Worm (Caenorhabditis elegans) whole organism, late embryonic: ENCODE data around the gene rpl-22.

Source experiments
- C08G9.2 ChIP-seq: sonication (generic microtip); optimal IDR thresholded peaks from 2 replicates; lab custom pipeline; 2016; ENCODE audit warnings: mild to moderate bottlenecking, missing genetic modification characterization, moderate library complexity, missing compliant biosample characterization
- F13H6.1 ChIP-seq: sonication (generic microtip); optimal IDR thresholded peaks from 2 replicates; lab custom pipeline; 2016; ENCODE audit warnings: missing genetic modification characterization, missing compliant biosample characterization
- Y22D7AL.16 ChIP-seq: sonication (generic microtip); optimal IDR thresholded peaks from 2 replicates; lab custom pipeline; 2016; ENCODE audit warnings: missing genetic modification characterization, missing compliant biosample characterization
- ama-1 ChIP-seq: fragments of 150-350 bp; optimal IDR thresholded peaks from 2 replicates; lab custom pipeline; 2014
- ceh-14 ChIP-seq: sonication (generic microtip); optimal IDR thresholded peaks from 2 replicates; lab custom pipeline; 2016; ENCODE audit warnings: missing genotype, missing genetic modification characterization, missing compliant biosample characterization
- ceh-18 ChIP-seq: sonication (generic microtip); optimal IDR thresholded peaks from 2 replicates; lab custom pipeline; 2016; ENCODE audit warnings: missing genetic modification characterization, missing compliant biosample characterization
- ceh-22 ChIP-seq: sonication (generic microtip); optimal IDR thresholded peaks from 2 replicates; lab custom pipeline; 2017; ENCODE audit warnings: missing biosample characterization, missing genetic modification characterization
- ceh-24 ChIP-seq: sonication (generic microtip); optimal IDR thresholded peaks from 2 replicates; lab custom pipeline; 2016; ENCODE audit warnings: mild to moderate bottlenecking, missing genetic modification characterization, missing compliant biosample characterization
- ceh-30 ChIP-seq: fragments of 150-350 bp; optimal IDR thresholded peaks from 2 replicates; lab custom pipeline; 2014; ENCODE audit warnings: missing biosample characterization, missing genetic modification characterization
- ceh-31 ChIP-seq: sonication (generic microtip); optimal IDR thresholded peaks from 2 replicates; lab custom pipeline; 2016; ENCODE audit warnings: missing genetic modification characterization, missing compliant biosample characterization
- ceh-34 ChIP-seq: sonication (generic microtip); optimal IDR thresholded peaks from 2 replicates; lab custom pipeline; 2016; ENCODE audit warnings: mild to moderate bottlenecking, missing genetic modification characterization, missing compliant biosample characterization
- ceh-45 ChIP-seq: fragments of 200-800 bp; sonication (Bioruptor generic); IDR thresholded peaks from 2 replicates; pipeline ENCODE4 v1.3.6; 2022; ENCODE audit warnings: missing genetic modification reagents, missing genetic modification characterization, missing compliant biosample characterization
- ceh-6 ChIP-seq: fragments of 200-800 bp; sonication (Bioruptor generic); optimal IDR thresholded peaks from 2 replicates; lab custom pipeline; 2018; ENCODE audit warnings: mild to moderate bottlenecking, missing genetic modification characterization, missing compliant biosample characterization
- che-1 ChIP-seq: sonication (generic microtip); optimal IDR thresholded peaks from 2 replicates; lab custom pipeline; 2016; ENCODE audit warnings: mild to moderate bottlenecking, missing genetic modification characterization, missing compliant biosample characterization
- dve-1 ChIP-seq: sonication (generic microtip); optimal IDR thresholded peaks from 2 replicates; lab custom pipeline; 2017; ENCODE audit warnings: antibody characterized with exemption, mild to moderate bottlenecking, missing genetic modification characterization, missing compliant biosample characterization
- elt-2 ChIP-seq: sonication (generic microtip); optimal IDR thresholded peaks from 2 replicates; lab custom pipeline; 2016; ENCODE audit warnings: missing genetic modification reagents, missing genetic modification characterization, missing compliant biosample characterization
- elt-4 ChIP-seq: sonication (generic microtip); optimal IDR thresholded peaks from 2 replicates; lab custom pipeline; 2016; ENCODE audit warnings: missing genetic modification characterization, missing compliant biosample characterization
- eyg-1 ChIP-seq: sonication (generic microtip); optimal IDR thresholded peaks from 2 replicates; lab custom pipeline; 2016; ENCODE audit warnings: missing genotype, missing genetic modification characterization, missing compliant biosample characterization
- fax-1 ChIP-seq: sonication (generic microtip); optimal IDR thresholded peaks from 2 replicates; lab custom pipeline; 2016; ENCODE audit warnings: missing genotype, missing genetic modification characterization, missing compliant biosample characterization
- fkh-10 ChIP-seq: fragments of 150-350 bp; optimal IDR thresholded peaks from 2 replicates; lab custom pipeline; 2014; ENCODE audit warnings: missing biosample characterization, missing genetic modification reagents, missing genetic modification characterization
- fkh-6 ChIP-seq: sonication (generic microtip); optimal IDR thresholded peaks from 2 replicates; lab custom pipeline; 2016; ENCODE audit warnings: missing genetic modification characterization, missing compliant biosample characterization
- gmeb-2 ChIP-seq: sonication (generic microtip); optimal IDR thresholded peaks from 2 replicates; lab custom pipeline; 2016; ENCODE audit warnings: missing genetic modification characterization, inconsistent platforms, missing compliant biosample characterization
- hlh-15 ChIP-seq: sonication (generic microtip); optimal IDR thresholded peaks from 2 replicates; lab custom pipeline; 2016; ENCODE audit warnings: missing genetic modification characterization, missing compliant biosample characterization
- hlh-30 ChIP-seq: sonication (generic microtip); optimal IDR thresholded peaks from 2 replicates; lab custom pipeline; 2017; ENCODE audit warnings: antibody characterized with exemption, missing genetic modification characterization, missing compliant biosample characterization; ENCODE audit not compliant: insufficient read depth
- hlh-6 ChIP-seq: sonication (generic microtip); optimal IDR thresholded peaks from 2 replicates; lab custom pipeline; 2016; ENCODE audit warnings: missing genotype, missing genetic modification characterization, missing compliant biosample characterization
- hlh-8 ChIP-seq: sonication (generic microtip); optimal IDR thresholded peaks from 2 replicates; lab custom pipeline; 2016; ENCODE audit warnings: missing genotype, missing genetic modification characterization, missing compliant biosample characterization
- lin-11 ChIP-seq: fragments of 200-800 bp; sonication (Bioruptor generic); optimal IDR thresholded peaks from 2 replicates; lab custom pipeline; 2018; ENCODE audit warnings: mild to moderate bottlenecking, missing genetic modification characterization, missing compliant biosample characterization
- madf-2 ChIP-seq: sonication (generic microtip); optimal IDR thresholded peaks from 2 replicates; lab custom pipeline; 2017; ENCODE audit warnings: missing genetic modification characterization, missing compliant biosample characterization
- npax-4 ChIP-seq: sonication (generic microtip); optimal IDR thresholded peaks from 2 replicates; lab custom pipeline; 2016; ENCODE audit warnings: missing genetic modification characterization, missing compliant biosample characterization
- odd-2 ChIP-seq: sonication (generic microtip); optimal IDR thresholded peaks from 2 replicates; lab custom pipeline; 2017; ENCODE audit warnings: antibody characterized with exemption, mild to moderate bottlenecking, missing genetic modification characterization, missing compliant biosample characterization
- pag-3 ChIP-seq: sonication (generic microtip); optimal IDR thresholded peaks from 2 replicates; lab custom pipeline; 2016; ENCODE audit warnings: missing compliant biosample characterization, missing genetic modification characterization, borderline replicate concordance
- pax-1 ChIP-seq: fragments of 150-350 bp; optimal IDR thresholded peaks from 2 replicates; lab custom pipeline; 2014; ENCODE audit warnings: missing biosample characterization, missing genetic modification characterization
- pqm-1 ChIP-seq: sonication (generic microtip); optimal IDR thresholded peaks from 2 replicates; lab custom pipeline; 2016; ENCODE audit warnings: missing genetic modification characterization, missing compliant biosample characterization
- pros-1 ChIP-seq: fragments of 150-350 bp; optimal IDR thresholded peaks from 2 replicates; lab custom pipeline; 2014; ENCODE audit warnings: missing biosample characterization, missing genetic modification reagents, missing genetic modification characterization
- ref-2 ChIP-seq: sonication (generic microtip); optimal IDR thresholded peaks from 2 replicates; lab custom pipeline; 2016; ENCODE audit warnings: missing genetic modification characterization, missing compliant biosample characterization
- sdc-2 ChIP-seq: sonication (generic microtip); optimal IDR thresholded peaks from 2 replicates; lab custom pipeline; 2016; ENCODE audit warnings: missing genotype, missing genetic modification characterization, missing compliant biosample characterization
- sox-2 ChIP-seq: fragments of 200-800 bp; sonication (Bioruptor generic); IDR thresholded peaks from 2 replicates; pipeline ENCODE4 v1.3.6; 2022; ENCODE audit warnings: missing genetic modification reagents, missing genetic modification characterization, missing compliant biosample characterization
- sox-4 ChIP-seq: sonication (generic microtip); optimal IDR thresholded peaks from 2 replicates; lab custom pipeline; 2017; ENCODE audit warnings: mild to moderate bottlenecking, missing genetic modification characterization, inconsistent platforms, missing compliant biosample characterization
- tbx-2 ChIP-seq: sonication (generic microtip); optimal IDR thresholded peaks from 2 replicates; lab custom pipeline; 2016; ENCODE audit warnings: missing genetic modification characterization, missing compliant biosample characterization
- tbx-7 ChIP-seq: sonication (generic microtip); optimal IDR thresholded peaks from 2 replicates; lab custom pipeline; 2016; ENCODE audit warnings: missing genotype, missing genetic modification characterization, missing compliant biosample characterization
- unc-42 ChIP-seq: sonication (generic microtip); optimal IDR thresholded peaks from 2 replicates; lab custom pipeline; 2016; ENCODE audit warnings: missing genotype, missing genetic modification characterization, missing compliant biosample characterization
- ztf-16 ChIP-seq: sonication (generic microtip); optimal IDR thresholded peaks from 2 replicates; lab custom pipeline; 2017; ENCODE audit warnings: missing genetic modification characterization, missing compliant biosample characterization

The rpl-22 gene

DNA sequence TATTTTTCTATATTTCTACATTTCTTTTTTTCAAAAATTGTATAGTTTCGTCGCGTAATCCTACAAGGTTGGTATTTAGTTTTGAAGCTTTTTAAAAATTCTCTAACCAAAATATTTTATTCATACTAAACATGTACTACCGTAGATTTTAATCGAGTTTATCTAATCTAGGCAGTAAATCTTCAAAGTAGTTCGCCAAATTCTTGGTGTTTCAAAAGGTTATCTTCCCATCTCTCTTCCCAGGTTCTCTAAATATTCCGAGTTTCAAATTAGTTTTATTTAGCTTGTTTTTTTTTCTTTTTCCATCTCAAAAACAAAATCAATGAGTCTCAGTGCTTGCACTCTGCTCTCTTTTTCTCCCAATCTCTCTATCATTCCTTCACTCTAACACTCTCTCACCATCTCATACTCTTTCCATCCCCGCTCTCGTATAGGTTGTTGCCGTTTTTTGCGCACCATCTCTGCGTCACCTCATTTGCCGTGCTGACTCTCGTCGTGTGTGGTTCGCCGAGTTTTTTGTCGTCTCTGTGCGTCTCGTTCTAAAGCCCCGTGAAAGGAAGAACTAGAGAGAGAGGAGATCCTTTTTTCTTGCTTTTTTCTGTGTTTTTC is 38.3 kb upstream of the rpl-22 start (continued):
- TF ChIP-seq fax-1 (no peak), sox-4 (tag; lab: Kevin White, UChicago) (peak; percentile 47), fkh-6 (no peak), hlh-6 (tag; lab: Kevin White, UChicago) (peak; percentile 16), unc-42 (tag; lab: Kevin White, UChicago) (peak; percentile 80), tbx-7 (no peak), odd-2 (no peak), elt-4 (tag; lab: Kevin White, UChicago) (no peak), pax-1 (tag; lab: Kevin White, UChicago) (no peak), pqm-1 (tag; lab: Kevin White, UChicago) (no peak), ceh-31 (tag; lab: Kevin White, UChicago) (peak; percentile 79), ceh-30 (tag; lab: Kevin White, UChicago) (no peak), ceh-18 (tag; lab: Kevin White, UChicago) (peak; percentile 47), Y22D7AL.16 (tag; lab: Kevin White, UChicago) (no peak), C08G9.2 (tag; lab: Kevin White, UChicago) (peak; percentile 24), sdc-2 (tag; lab: Kevin White, UChicago) (no peak), ceh-14 (peak; percentile 31), tbx-2 (tag; lab: Kevin White, UChicago) (peak; percentile 54), ceh-45 (no peak), ceh-34 (tag; lab: Kevin White, UChicago) (peak; percentile 27), ceh-24 (tag; lab: Kevin White, UChicago) (no peak), ztf-16 (tag; lab: Kevin White, UChicago) (no peak), F13H6.1 (peak; percentile 25), dve-1 (tag; lab: Kevin White, UChicago) (no peak), sox-2 (GFP tag; lab: Robert Waterston, UW) (no peak), ref-2 (tag; lab: Kevin White, UChicago) (no peak), pag-3 (no peak), hlh-8 (tag; lab: Kevin White, UChicago) (no peak), eyg-1 (tag; lab: Kevin White, UChicago) (no peak)

DNA sequence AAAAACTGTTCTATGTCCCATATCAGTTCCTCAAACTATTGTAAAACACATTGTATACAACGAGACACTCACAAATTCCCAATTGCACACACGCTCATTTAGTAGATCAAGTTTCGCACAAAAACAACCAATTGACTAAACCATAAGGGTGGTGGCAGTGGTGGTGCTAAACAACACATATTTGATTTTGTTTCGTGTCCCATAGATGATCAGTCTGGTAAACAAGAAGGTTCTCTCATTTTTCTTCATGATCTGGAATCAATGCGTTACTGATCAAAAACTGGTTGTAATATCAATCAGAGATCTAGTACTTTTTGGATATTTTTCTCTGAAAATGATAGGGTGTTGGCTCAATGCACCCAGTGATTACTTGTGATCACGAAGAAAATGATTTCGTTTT is 36.8 kb upstream of the rpl-22 start:
- TF ChIP-seq ceh-30 (tag; lab: Kevin White, UChicago), result no peak
- no peak for TF ChIP-seq ceh-6
- TF ChIP-seq, all 69 proteins: peak for 0

DNA sequence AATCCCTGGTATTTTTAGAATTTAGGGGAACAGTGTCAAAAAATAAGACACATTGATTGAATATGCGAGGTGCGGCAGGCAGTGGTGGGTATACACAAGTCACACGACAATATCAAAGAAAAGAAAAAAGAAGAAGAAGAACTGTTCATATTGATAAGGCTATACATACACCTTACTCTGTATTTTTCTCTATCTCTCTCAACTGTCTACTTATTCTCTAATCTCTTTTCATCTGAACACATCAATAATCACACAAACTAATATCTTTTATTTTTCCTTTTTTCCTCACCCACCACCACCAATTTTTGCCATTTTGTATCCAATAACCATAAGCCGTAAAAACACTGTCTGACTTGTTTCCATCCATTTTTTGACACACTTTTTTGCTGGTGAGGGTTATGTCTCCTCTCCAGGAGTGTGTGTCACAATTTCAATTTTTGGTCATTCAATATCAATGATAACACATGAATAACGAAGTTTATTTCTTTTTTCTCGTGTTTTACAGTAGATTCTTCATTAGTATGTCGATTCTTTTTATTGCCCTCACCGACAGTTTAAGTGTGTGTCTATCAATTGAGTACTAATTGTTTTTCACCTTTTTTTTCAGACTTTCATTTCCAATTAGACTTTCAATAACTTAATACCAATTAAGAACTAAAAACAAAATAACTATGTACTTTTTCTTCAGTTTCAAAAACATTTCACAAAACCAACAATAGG is 35.9 kb upstream of the rpl-22 start:
- TF ChIP-seq elt-2 (tag; lab: Kevin White, UChicago), result peak; percentile 93
- no peak for TF ChIP-seq tbx-2 (tag; lab: Kevin White, UChicago)

DNA sequence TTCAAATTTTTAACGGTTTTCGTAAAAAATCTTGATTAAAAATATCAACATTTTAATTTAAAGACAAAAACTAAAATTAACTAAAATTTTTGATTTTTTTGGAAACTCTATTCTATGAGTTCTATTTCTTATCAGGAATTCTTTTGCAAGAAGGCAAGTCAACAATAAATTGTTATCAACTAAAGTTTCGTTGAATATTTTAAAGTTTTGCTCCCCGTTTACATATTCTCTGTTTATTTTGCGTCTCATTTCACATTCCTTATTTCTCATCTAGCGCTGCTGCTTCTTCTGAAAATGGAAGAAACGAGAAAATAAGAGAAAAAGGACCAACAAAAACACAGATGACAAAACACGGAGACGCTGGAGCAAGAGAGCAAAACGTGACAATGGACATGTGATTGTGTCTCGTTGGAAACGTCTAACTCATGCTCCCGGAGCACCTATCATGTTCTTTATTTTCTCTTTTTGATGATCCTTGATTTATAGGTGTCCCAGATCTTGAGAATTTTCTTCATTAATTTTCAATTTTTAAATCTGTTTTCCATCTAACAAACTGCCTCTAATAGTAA is 34.8 kb upstream of the rpl-22 start:
- TF ChIP-seq elt-2 (tag; lab: Kevin White, UChicago), result peak; percentile 74
- TF ChIP-seq hlh-30 (tag; lab: Kevin White, UChicago), result no peak
- TF ChIP-seq, all 69 proteins: peak for 1

DNA sequence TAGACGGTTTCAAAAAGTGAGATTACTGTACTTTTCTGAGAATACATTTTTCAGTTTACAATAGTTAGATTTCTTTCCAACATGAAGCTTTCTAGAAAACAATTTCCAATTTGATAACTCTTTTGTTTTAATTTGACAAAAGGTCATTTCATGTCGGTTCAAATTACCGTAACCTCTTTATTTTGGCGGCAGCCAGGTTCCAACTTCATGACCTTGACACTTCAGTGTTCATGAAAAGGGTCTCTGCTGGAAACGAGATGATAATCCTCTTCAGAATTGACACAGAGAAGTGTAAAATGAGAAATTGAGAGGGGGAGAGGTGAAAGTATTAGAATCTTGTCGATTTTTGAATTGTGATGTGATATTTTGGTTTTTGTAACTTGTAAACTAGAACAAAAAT is 33.9 kb upstream of the rpl-22 start:
- TF ChIP-seq lin-11 (tag; lab: Kevin White, UChicago) (no peak), npax-4 (tag; lab: Kevin White, UChicago) (no peak), hlh-15 (tag; lab: Kevin White, UChicago) (no peak), fkh-10 (GFP tag; lab: Kevin White, UChicago) (no peak), fax-1 (no peak), che-1 (no peak), ama-1 (lab: Kevin White, UChicago) (no peak), F13H6.1 (no peak), ceh-24 (tag; lab: Kevin White, UChicago) (no peak), ceh-22 (tag; lab: Kevin White, UChicago) (no peak), madf-2 (tag; lab: Kevin White, UChicago) (no peak), gmeb-2 (tag; lab: Kevin White, UChicago) (no peak), ceh-34 (tag; lab: Kevin White, UChicago) (no peak), sox-4 (tag; lab: Kevin White, UChicago) (no peak), pros-1 (tag; lab: Kevin White, UChicago) (no peak), odd-2 (no peak), Y22D7AL.16 (tag; lab: Kevin White, UChicago) (no peak), dve-1 (tag; lab: Kevin White, UChicago) (no peak), ztf-16 (tag; lab: Kevin White, UChicago) (no peak)
